Fruit fly (Drosophila melanogaster): ENCODE results near the gene CG12096.
"Not testable (repeated sequence)": the region's sequence is repeated elsewhere in the genome, so short reads cannot be mapped to it uniquely, and the experiment has no call there.

Gene CG12096

DNA sequence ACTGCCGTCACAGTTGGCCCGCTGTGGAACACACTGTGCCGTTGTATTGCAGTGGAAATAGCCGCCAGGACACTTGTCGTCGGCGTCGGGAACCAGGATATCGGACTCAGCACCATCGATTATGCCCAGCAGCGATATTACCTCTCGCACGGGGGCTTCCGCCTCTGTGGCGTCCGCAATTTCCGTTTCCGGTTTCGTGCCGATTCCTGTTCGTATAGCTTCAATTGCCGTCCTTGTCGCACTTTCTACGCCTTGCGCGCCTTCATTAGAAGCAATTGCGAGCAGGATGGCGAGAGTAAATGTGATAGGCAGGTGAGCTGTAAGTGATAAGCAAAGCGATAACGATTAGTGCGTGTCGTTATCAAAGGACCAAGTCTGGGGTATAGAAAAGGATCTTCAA lies 13.5 kb downstream of the CG12096 start:
- TF ChIP-seq ovo (GFP tag; optimal IDR thresholded peaks at IDR 0.05) = no peak
- no peak for TF ChIP-seq CG12768 (GFP tag; optimal IDR thresholded peaks at IDR 0.05)

- TF ChIP-seq CG11617 (GFP tag; optimal IDR thresholded peaks at IDR 0.05); CG14711 (tag; optimal IDR thresholded peaks at IDR 0.05); CG33017 (tag; optimal IDR thresholded peaks at IDR 0.05): not testable (repeated sequence)
Measured at dm6 chrX:13177720-13178119, 18.3 kb downstream of the CG12096 start, which contains the start of gene CG32640. Gene CG32640 (plus strand): TSS chrX:13178005.

DNA sequence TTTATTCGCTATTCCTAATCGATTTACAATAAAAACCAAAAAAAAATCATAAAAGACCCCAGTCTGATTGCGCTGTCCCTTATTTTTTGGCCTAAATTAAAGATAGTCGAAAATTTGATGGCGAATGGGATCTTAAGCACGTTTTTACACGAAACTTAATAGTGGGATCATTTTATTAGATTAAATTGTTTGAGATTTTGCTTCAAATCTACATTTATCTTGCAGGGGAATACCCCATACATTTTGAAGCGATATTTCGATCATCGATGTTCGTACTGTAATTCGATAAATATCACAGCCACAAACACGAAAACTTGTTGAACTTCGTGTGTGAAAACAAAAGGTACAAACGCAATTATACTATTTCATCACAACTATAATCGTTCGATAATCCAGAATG lies 24.8 kb downstream of the CG12096 start, which contains the start of gene CG32641:
Gene CG32641 (plus strand): TSS at position 301 of the 400 bp plus-strand sequence.
- not testable (repeated sequence) for TF ChIP-seq cnc (optimal IDR thresholded peaks at IDR 0.05); pad (GFP tag; optimal IDR thresholded peaks at IDR 0.05); Clk (GFP tag; optimal IDR thresholded peaks at IDR 0.05)

dm6 chrX:13189032-13189431 lies 29.6 kb downstream of the CG12096 start, which contains the start of gene Lgr4:
Gene Lgr4 (minus strand): TSS chrX:13189164.
- no peak for TF ChIP-seq CG33017 (tag; optimal IDR thresholded peaks at IDR 0.05)
- no peak for TF ChIP-seq tj (GFP tag; optimal IDR thresholded peaks at IDR 0.05)
- no peak for TF ChIP-seq pad (GFP tag; optimal IDR thresholded peaks at IDR 0.05)
- no peak for TF ChIP-seq CG7045 (GFP tag; optimal IDR thresholded peaks at IDR 0.05)
- peak; percentile 40 for TF ChIP-seq cic (GFP tag; optimal IDR thresholded peaks at IDR 0.05)
- TF ChIP-seq CG11617 (GFP tag; optimal IDR thresholded peaks at IDR 0.05) = no peak
- TF ChIP-seq CG1620 (GFP tag; optimal IDR thresholded peaks at IDR 0.05) = no peak
- no peak for TF ChIP-seq CG14711 (tag; optimal IDR thresholded peaks at IDR 0.05)

dm6 chrX:13191783-13192182 lies 32.4 kb downstream of the CG12096 start, which contains the start of gene CG12723:
Gene CG12723 (minus strand): TSS chrX:13191883.
- TF ChIP-seq kay (GFP tag; ENCODE audit: borderline replicate concordance) (no peak), toe (GFP tag; optimal IDR thresholded peaks at IDR 0.05) (no peak), Hr96 (GFP tag; optimal IDR thresholded peaks at IDR 0.05) (no peak), Mnt (GFP tag; optimal IDR thresholded peaks at IDR 0.05) (no peak), CG14711 (tag; optimal IDR thresholded peaks at IDR 0.05) (no peak), CG5204 (GFP tag; optimal IDR thresholded peaks at IDR 0.05) (no peak), CG7045 (GFP tag; optimal IDR thresholded peaks at IDR 0.05) (no peak), CG12768 (GFP tag; optimal IDR thresholded peaks at IDR 0.05) (no peak), CG11617 (GFP tag; optimal IDR thresholded peaks at IDR 0.05) (no peak), pad (GFP tag; optimal IDR thresholded peaks at IDR 0.05) (no peak), cic (GFP tag; optimal IDR thresholded peaks at IDR 0.05) (no peak), tj (GFP tag; optimal IDR thresholded peaks at IDR 0.05) (no peak), Clk (GFP tag; optimal IDR thresholded peaks at IDR 0.05) (no peak), cnc (optimal IDR thresholded peaks at IDR 0.05) (no peak), bab1 (GFP tag; optimal IDR thresholded peaks at IDR 0.05) (no peak), ovo (GFP tag; optimal IDR thresholded peaks at IDR 0.05) (no peak), CG7101 (tag; optimal IDR thresholded peaks at IDR 0.05) (no peak), CG33017 (tag; optimal IDR thresholded peaks at IDR 0.05) (no peak)

DNA sequence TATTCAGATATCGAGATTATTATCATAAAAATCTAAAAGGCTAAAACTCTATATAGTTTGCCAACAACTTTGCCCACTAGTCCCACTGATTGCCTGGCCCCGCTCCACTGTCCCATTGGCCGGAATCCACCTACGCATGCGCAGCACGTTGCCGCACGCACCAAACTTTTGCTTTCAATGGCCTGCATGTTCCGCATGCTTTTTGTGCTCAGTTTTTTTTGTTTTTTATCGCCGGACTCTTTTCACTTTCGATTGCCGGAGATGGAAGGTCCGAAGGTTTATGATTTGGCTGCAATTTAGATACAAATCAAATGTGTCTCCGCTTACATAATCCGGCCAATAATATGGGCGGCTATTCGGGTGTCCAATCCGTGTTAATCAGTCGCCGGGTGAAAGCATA lies 32.8 kb downstream of the CG12096 start:
- no peak for TF ChIP-seq pad (GFP tag; optimal IDR thresholded peaks at IDR 0.05)
- TF ChIP-seq toe (GFP tag; optimal IDR thresholded peaks at IDR 0.05) = no peak
- TF ChIP-seq Crg-1 (GFP tag; optimal IDR thresholded peaks at IDR 0.05) = no peak
- no peak for TF ChIP-seq Hr96 (GFP tag; optimal IDR thresholded peaks at IDR 0.05)
- TF ChIP-seq bab1 (GFP tag; optimal IDR thresholded peaks at IDR 0.05) = no peak
- no peak for TF ChIP-seq CG11617 (GFP tag; optimal IDR thresholded peaks at IDR 0.05)
- no peak for TF ChIP-seq CG33017 (tag; optimal IDR thresholded peaks at IDR 0.05)
- no peak for TF ChIP-seq CG14711 (tag; optimal IDR thresholded peaks at IDR 0.05)
- no peak for TF ChIP-seq CG5204 (GFP tag; optimal IDR thresholded peaks at IDR 0.05)
- TF ChIP-seq CG7045 (GFP tag; optimal IDR thresholded peaks at IDR 0.05) = no peak
- no peak for TF ChIP-seq CG12768 (GFP tag; optimal IDR thresholded peaks at IDR 0.05)
- no peak for TF ChIP-seq Mnt (GFP tag; optimal IDR thresholded peaks at IDR 0.05)
- no peak for TF ChIP-seq CG1620 (GFP tag; optimal IDR thresholded peaks at IDR 0.05)
- TF ChIP-seq cic (GFP tag; optimal IDR thresholded peaks at IDR 0.05) = no peak
- no peak for TF ChIP-seq Clk (GFP tag; optimal IDR thresholded peaks at IDR 0.05)
- TF ChIP-seq tj (GFP tag; optimal IDR thresholded peaks at IDR 0.05) = no peak

DNA sequence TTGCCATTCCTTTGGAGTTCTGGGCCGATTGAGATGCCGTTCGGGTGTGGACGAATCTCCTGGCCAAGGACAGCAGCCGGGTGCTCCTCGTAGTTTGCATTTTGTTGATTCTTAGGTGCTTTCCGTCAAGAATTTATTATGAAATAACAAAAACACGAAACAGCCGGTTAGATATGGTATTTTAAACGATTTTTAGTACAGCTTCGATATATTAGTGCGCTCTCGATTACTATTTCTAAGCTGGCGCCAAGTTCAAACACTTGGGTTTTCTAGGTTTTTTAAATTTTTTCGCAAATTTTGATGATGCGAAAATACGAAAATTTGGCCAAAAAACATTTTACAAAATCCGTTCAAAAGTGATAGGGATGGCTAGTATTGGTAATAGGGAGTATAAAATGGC lies 34.8 kb downstream of the CG12096 start, which contains the start of gene Coq5:
Gene Coq5 (minus strand): TSS at position 303 of the 400 bp plus-strand sequence.
- no peak for TF ChIP-seq CG7101 (tag; optimal IDR thresholded peaks at IDR 0.05)
- TF ChIP-seq Crg-1 (GFP tag; optimal IDR thresholded peaks at IDR 0.05) = no peak
- TF ChIP-seq Mnt (GFP tag; optimal IDR thresholded peaks at IDR 0.05) = no peak

DNA sequence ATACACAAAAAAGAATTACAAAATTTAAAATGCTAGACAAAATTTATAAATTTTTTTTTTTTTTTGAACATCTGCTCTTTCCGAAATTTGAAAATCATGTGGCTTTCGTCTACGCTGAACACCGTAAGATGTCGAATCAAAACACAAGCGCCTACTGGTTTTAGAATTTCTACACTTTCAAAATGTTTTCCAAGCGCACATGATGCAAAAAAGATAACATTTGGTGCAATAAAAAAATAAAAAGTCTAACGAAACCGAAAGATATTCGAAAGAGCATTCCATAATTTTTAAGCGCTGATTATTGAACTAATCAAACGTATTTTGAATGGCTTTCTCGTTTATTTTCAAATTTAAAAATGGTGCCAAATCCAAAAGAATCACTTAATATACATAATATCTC lies 42.8 kb downstream of the CG12096 start, which contains the start of gene CG44437:
Gene CG44437 (minus strand): TSS at position 101 of the 400 bp plus-strand sequence.
- TF ChIP-seq CG1620 (GFP tag; optimal IDR thresholded peaks at IDR 0.05) (no peak), kay (GFP tag; ENCODE audit: borderline replicate concordance) (peak; percentile 45), Clk (GFP tag; optimal IDR thresholded peaks at IDR 0.05) (no peak)

All from whole organism, adult.